Fruit fly (Drosophila melanogaster): ENCODE data around the gene Wdr92.
A peak's percentile ranks its signal among the peaks of the same experiment; 100 is the strongest.

DNA sequence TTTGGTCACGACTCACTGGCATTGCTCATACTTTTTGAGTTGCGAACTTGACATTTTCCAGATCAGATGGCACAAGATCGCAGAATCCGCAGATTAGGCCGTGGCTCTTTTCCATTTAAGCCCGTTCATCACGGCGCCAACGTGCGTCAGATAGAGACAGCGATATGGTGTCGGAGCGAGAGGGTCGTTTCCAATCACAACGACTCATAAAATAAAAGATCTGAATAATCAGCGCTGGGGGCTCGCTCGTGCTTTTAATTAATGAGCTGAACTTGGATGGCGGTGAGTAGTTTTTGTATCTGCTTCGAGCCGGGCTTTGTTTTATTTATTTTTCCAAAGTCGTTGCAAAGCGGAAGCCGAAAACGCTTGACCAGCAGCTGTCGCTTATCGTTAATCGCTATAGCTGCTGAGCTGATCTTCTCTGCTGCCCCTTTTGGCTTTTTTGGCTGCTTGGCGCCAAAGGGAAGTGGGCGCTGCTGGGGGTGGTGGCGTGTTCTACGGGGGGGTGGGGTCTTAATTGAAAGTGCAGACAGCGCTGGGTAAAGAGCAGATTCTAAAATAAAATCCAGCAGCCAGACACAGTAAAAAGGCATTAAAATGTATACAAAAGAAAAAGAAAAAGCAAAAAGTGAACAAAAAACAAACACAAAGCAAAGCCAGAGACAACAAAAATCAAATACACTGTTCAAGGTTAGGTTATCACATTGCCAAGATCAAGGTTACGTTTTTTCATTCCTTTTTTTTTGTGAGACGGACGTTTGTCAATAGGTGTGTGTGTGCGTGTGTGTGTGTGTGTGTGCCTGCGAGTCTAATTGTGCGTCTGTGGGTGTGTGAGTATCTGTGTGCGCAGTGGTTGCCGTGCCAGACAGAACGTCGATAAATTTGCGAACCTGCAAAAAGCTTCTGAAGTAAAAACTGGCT, 14.5 kb downstream of the Wdr92 start:
- TF ChIP-seq EcR (GFP tag; optimal IDR thresholded peaks at IDR 0.05) (peak; percentile 31), CG10348 (GFP tag; IDR thresholded peaks at IDR 0.05) (no peak), Pif1A (GFP tag; optimal IDR thresholded peaks at IDR 0.05) (no peak), rn (GFP tag; IDR thresholded peaks at IDR 0.05) (no peak), gl (tag; optimal IDR thresholded peaks at IDR 0.05) (no peak), CG8301 (tag; optimal IDR thresholded peaks at IDR 0.05) (no peak), fd96Ca (GFP tag; IDR thresholded peaks at IDR 0.05) (no peak), CG17806 (tag; optimal IDR thresholded peaks at IDR 0.05) (no peak), CG4496 (GFP tag; IDR thresholded peaks at IDR 0.05) (no peak), CG12605 (GFP tag; IDR thresholded peaks at IDR 0.05) (no peak), CG9948 (tag; optimal IDR thresholded peaks at IDR 0.05) (no peak)
